Fruit fly (Drosophila melanogaster): Measurements from ENCODE around the gene CG34043.
A peak's percentile ranks its signal among the peaks of the same experiment; 100 is the strongest.

The CG34043 gene

DNA sequence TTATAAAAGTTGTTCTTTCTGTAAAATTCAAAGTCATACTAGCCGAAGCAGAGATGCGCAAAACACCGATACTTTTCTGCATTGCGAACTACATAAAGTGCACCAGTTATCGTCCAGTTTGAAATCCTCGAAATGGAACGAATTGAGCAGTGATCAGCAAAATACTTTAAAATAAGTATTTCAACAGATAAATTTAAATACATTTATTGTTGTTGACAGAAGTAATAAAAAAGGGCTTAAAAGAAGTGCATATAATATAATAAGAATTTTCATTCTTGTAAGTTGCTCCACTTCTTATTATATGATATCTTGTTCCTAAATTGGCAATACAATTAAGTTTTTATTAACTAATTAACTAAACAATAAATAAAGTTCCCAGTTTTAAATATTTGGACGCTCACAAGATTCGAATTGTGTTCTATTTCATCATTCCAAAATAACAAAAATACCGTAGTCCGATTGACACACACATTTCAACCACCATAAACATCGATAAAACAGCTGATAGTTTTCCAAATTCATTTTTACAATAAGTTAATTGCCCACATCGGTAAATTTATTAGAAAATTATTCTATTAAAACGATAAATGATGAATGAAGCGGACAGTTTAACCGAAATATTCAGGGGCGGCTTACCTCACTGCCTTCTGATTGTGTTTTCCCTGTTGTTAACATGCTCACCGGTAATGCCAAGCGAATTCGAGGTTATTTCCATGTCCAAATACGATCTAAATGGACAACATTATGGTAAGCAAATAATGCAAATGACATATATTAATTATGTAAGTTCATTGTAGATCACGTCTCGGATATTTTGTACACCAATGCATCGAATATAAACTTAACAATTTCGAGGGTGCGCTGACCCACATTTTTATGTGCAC lies 33.9 kb upstream of the CG34043 start, which contains the start of the genes Usp14 and CG4972 (continued):
- TF ChIP-seq nerfin-2 (GFP tag; IDR thresholded peaks at IDR 0.05; ENCODE audit: partially characterized antibody) (no peak), CG17385 (GFP tag; optimal IDR thresholded peaks at IDR 0.05) (no peak), fd64A (GFP tag; optimal IDR thresholded peaks at IDR 0.05) (no peak), CG1603 (tag; optimal IDR thresholded peaks at IDR 0.05) (peak; percentile 99), Atf6 (GFP tag; IDR thresholded peaks at IDR 0.05) (no peak), CG10267 (tag; optimal IDR thresholded peaks at IDR 0.05) (peak; percentile 16), nmo (GFP tag; optimal IDR thresholded peaks at IDR 0.05) (peak; percentile 71), bsh (GFP tag; optimal IDR thresholded peaks at IDR 0.05) (no peak), CG5953 (GFP tag; IDR thresholded peaks at IDR 0.05) (no peak), sens-2 (GFP tag; IDR thresholded peaks at IDR 0.05) (no peak), stwl (tag; optimal IDR thresholded peaks at IDR 0.05) (no peak), CG9797 (GFP tag; optimal IDR thresholded peaks at IDR 0.05) (no peak), Hsf (GFP tag; optimal IDR thresholded peaks at IDR 0.05) (no peak), Deaf1 (tag; optimal IDR thresholded peaks at IDR 0.05) (no peak), Dref (GFP tag; IDR thresholded peaks at IDR 0.05) (peak; percentile 54), CG13775 (GFP tag; optimal IDR thresholded peaks at IDR 0.05) (peak; percentile 8), CG3281 (GFP tag; optimal IDR thresholded peaks at IDR 0.05) (no peak), CG1024 (GFP tag; IDR thresholded peaks at IDR 0.05) (peak; percentile 79; the same call in 1 of the 2 replicates), chif (GFP tag; optimal IDR thresholded peaks at IDR 0.05) (no peak), gcm (GFP tag; optimal IDR thresholded peaks at IDR 0.05) (no peak), psq (GFP tag; optimal IDR thresholded peaks at IDR 0.05) (no peak), lola (GFP tag; optimal IDR thresholded peaks at IDR 0.05) (peak in 1 of 3 experiments; percentile 2), CG2120 (GFP tag; optimal IDR thresholded peaks at IDR 0.05) (peak; percentile 29), cg (GFP tag; optimal IDR thresholded peaks at IDR 0.05) (no peak), btn (GFP tag; optimal IDR thresholded peaks at IDR 0.05) (no peak), NfI (GFP tag; optimal IDR thresholded peaks at IDR 0.05) (no peak), Sry-β (GFP tag; optimal IDR thresholded peaks at IDR 0.05) (peak; percentile 61), Dll (GFP tag; IDR thresholded peaks at IDR 0.05; ENCODE audit: partially characterized antibody) (peak; percentile 52; the same call in 1 of the 4 replicates), CG17802 (tag; optimal IDR thresholded peaks at IDR 0.05) (peak; percentile 86), eve (GFP tag; optimal IDR thresholded peaks at IDR 0.05) (no peak), CG1647 (GFP tag; optimal IDR thresholded peaks at IDR 0.05) (no peak), Sox100B (GFP tag; optimal IDR thresholded peaks at IDR 0.05) (peak; percentile 9), sna (GFP tag; IDR thresholded peaks at IDR 0.05; ENCODE audit: partially characterized antibody) (0 out of 2 replicates have a peak, but pooled peaks have one; percentile 9), NC2β (GFP tag; optimal IDR thresholded peaks at IDR 0.05) (no peak), inv (GFP tag; IDR thresholded peaks at IDR 0.05; ENCODE audit: partially characterized antibody) (no peak), CG4854 (GFP tag; optimal IDR thresholded peaks at IDR 0.05) (no peak), CG7745 (tag; optimal IDR thresholded peaks at IDR 0.05) (no peak), CG3995 (GFP tag; optimal IDR thresholded peaks at IDR 0.05) (peak; percentile 77), NFAT (GFP tag; IDR thresholded peaks at IDR 0.05) (no peak), CG11456 (GFP tag; IDR thresholded peaks at IDR 0.05) (no peak), CoRest (tag; optimal IDR thresholded peaks at IDR 0.05) (peak; percentile 55)
